Worm (Caenorhabditis elegans) whole organism, L4 larva: ENCODE measurements around the gene hpd-1.

Experiments used
- D1046.2 ChIP-seq: fragments of 200-800 bp; sonication (Bioruptor generic); IDR thresholded peaks from 2 replicates; pipeline ENCODE4 v1.3.6; 2022; ENCODE audit warnings: missing genetic modification characterization, missing compliant biosample characterization
- F37D6.2 ChIP-seq: sonication (generic microtip); optimal IDR thresholded peaks from 2 replicates; lab custom pipeline; 2016; ENCODE audit warnings: mild to moderate bottlenecking, missing genetic modification characterization, missing compliant biosample characterization
- R02D3.7 ChIP-seq: fragments of 150-350 bp; sonication (generic microtip); optimal IDR thresholded peaks from 3 replicates; lab custom pipeline; 2014; ENCODE audit warnings: missing biosample characterization, missing genetic modification characterization
- T20F7.1 ChIP-seq: fragments of 200-800 bp; sonication (Bioruptor generic); optimal IDR thresholded peaks from 2 replicates; lab custom pipeline; 2018; ENCODE audit warnings: mild to moderate bottlenecking, missing genetic modification characterization, missing compliant biosample characterization
- T26A8.4 ChIP-seq: fragments of 200-800 bp; sonication (Bioruptor generic); IDR thresholded peaks from 2 replicates; pipeline ENCODE4 v1.3.6; 2022; ENCODE audit warnings: missing genetic modification characterization, missing compliant biosample characterization
- Y105C5A.15 ChIP-seq: fragments of 200-800 bp; sonication (Bioruptor generic); IDR thresholded peaks from 2 replicates; pipeline ENCODE4 v1.3.6; 2022; ENCODE audit warnings: missing genetic modification characterization, missing compliant biosample characterization
- Y48G9A.11 ChIP-seq: fragments of 200-800 bp; sonication (Bioruptor generic); IDR thresholded peaks from 2 replicates; pipeline ENCODE4 v1.3.6; 2022; ENCODE audit warnings: missing genetic modification reagents, missing genetic modification characterization, missing compliant biosample characterization
- Y5F2A.4 ChIP-seq: fragments of 200-800 bp; sonication (Bioruptor generic); optimal IDR thresholded peaks from 2 replicates; lab custom pipeline; 2018; ENCODE audit warnings: mild to moderate bottlenecking, missing genetic modification characterization, missing compliant biosample characterization
- ZK337.2 ChIP-seq: fragments of 200-800 bp; sonication (Bioruptor generic); IDR thresholded peaks from 2 replicates; pipeline ENCODE4 v1.3.6; 2022; ENCODE audit warnings: missing genetic modification reagents, missing genetic modification characterization, missing compliant biosample characterization
- aha-1 ChIP-seq: fragments of 150-350 bp; peaks from one replicate; lab custom pipeline; 2014; ENCODE audit warnings: missing biosample characterization, missing genetic modification characterization
- aly-2 ChIP-seq: sonication (generic microtip); optimal IDR thresholded peaks from 2 replicates; lab custom pipeline; 2018; ENCODE audit warnings: missing biosample characterization, missing genetic modification characterization
- arid-1 ChIP-seq: fragments of 200-800 bp; sonication (Bioruptor generic); conservative IDR thresholded peaks from 2 replicates; pipeline ENCODE4 v1.3.6; 2022; ENCODE audit warnings: missing genetic modification reagents, missing genetic modification characterization, missing compliant biosample characterization
- ceh-28 ChIP-seq: fragments of 150-350 bp; optimal IDR thresholded peaks from 2 replicates; lab custom pipeline; 2014; ENCODE audit warnings: missing biosample characterization, missing genetic modification reagents, missing genetic modification characterization
- ceh-62 ChIP-seq: sonication (generic microtip); optimal IDR thresholded peaks from 2 replicates; lab custom pipeline; 2017; ENCODE audit warnings: missing biosample characterization, missing genetic modification characterization
- cey-2 ChIP-seq: sonication (generic microtip); optimal IDR thresholded peaks from 3 replicates; lab custom pipeline; 2017; ENCODE audit warnings: missing genetic modification characterization, mild to moderate bottlenecking, missing compliant biosample characterization, antibody characterized with exemption, borderline replicate concordance; ENCODE audit not compliant: insufficient read depth
- daf-12 ChIP-seq: fragments of 150-350 bp; optimal IDR thresholded peaks from 2 replicates; lab custom pipeline; 2014; ENCODE audit warnings: missing biosample characterization, missing genetic modification reagents, missing genetic modification characterization
- dmd-8 ChIP-seq: fragments of 200-800 bp; sonication (Bioruptor generic); IDR thresholded peaks from 2 replicates; pipeline ENCODE4 v1.3.6; 2022; ENCODE audit warnings: missing genetic modification characterization, missing compliant biosample characterization
- fkh-10 ChIP-seq: fragments of 150-350 bp; optimal IDR thresholded peaks from 2 replicates; lab custom pipeline; 2014; ENCODE audit warnings: missing biosample characterization, missing genetic modification reagents, missing genetic modification characterization
- fos-1 ChIP-seq: fragments of 150-350 bp; optimal IDR thresholded peaks from 2 replicates; lab custom pipeline; 2014; ENCODE audit warnings: missing biosample characterization, missing genetic modification characterization
- gei-8 ChIP-seq: fragments of 200-800 bp; sonication (Bioruptor generic); optimal IDR thresholded peaks from 2 replicates; lab custom pipeline; 2018; ENCODE audit warnings: mild to moderate bottlenecking, missing genetic modification characterization, missing compliant biosample characterization
- hif-1 ChIP-seq, 2 experiments: sonication (generic microtip); optimal IDR thresholded peaks; 2 replicates each; lab custom pipeline; 2016 to 2017; ENCODE audit warnings: missing compliant biosample characterization in 2 of 2, missing genetic modification characterization in 2 of 2, missing genetic modification reagents in 2 of 2, missing genotype in 2 of 2, mild to moderate bottlenecking in 1 of 2
- hmg-1.1 ChIP-seq: fragments of 200-800 bp; sonication (Bioruptor generic); IDR thresholded peaks from 2 replicates; pipeline ENCODE4 v1.3.6; 2022; ENCODE audit warnings: missing genetic modification reagents, missing genetic modification characterization, missing compliant biosample characterization
- lin-15B ChIP-seq: fragments of 150-350 bp; sonication (generic microtip); optimal IDR thresholded peaks from 3 replicates; lab custom pipeline; 2014; ENCODE audit warnings: missing biosample characterization, missing genetic modification characterization
- lin-29 ChIP-seq: fragments of 200-800 bp; sonication (Bioruptor generic); IDR thresholded peaks from 2 replicates; pipeline ENCODE4 v1.3.6; 2022; ENCODE audit warnings: missing genetic modification reagents, missing genetic modification characterization, missing compliant biosample characterization
- lin-38 ChIP-seq: fragments of 200-800 bp; sonication (Bioruptor generic); IDR thresholded peaks from 2 replicates; pipeline ENCODE4 v1.3.6; 2022; ENCODE audit warnings: missing genetic modification reagents, missing genetic modification characterization, missing compliant biosample characterization
- lsy-2 ChIP-seq, 2 experiments: fragments of 150-350 bp in 1 of 2; sonication (generic microtip) in 1 of 2; optimal IDR thresholded peaks; 2 replicates each; lab custom pipeline; 2014 to 2017; ENCODE audit warnings: missing biosample characterization in 2 of 2, missing genetic modification characterization in 2 of 2
- madf-9 ChIP-seq: fragments of 200-800 bp; sonication (Bioruptor generic); conservative IDR thresholded peaks from 2 replicates; pipeline ENCODE4 v1.3.6; 2022; ENCODE audit warnings: missing genetic modification reagents, missing genetic modification characterization, missing compliant biosample characterization
- nhr-10 ChIP-seq: fragments of 150-350 bp; optimal IDR thresholded peaks from 2 replicates; lab custom pipeline; 2014; ENCODE audit warnings: missing biosample characterization, missing genetic modification characterization
- nhr-111 ChIP-seq: fragments of 200-800 bp; sonication (Bioruptor generic); optimal IDR thresholded peaks from 2 replicates; lab custom pipeline; 2018; ENCODE audit warnings: mild to moderate bottlenecking, missing genetic modification characterization, missing compliant biosample characterization
- nhr-237 ChIP-seq: sonication (generic microtip); optimal IDR thresholded peaks from 2 replicates; lab custom pipeline; 2017; ENCODE audit warnings: missing biosample characterization, missing genetic modification characterization
- nhr-28 ChIP-seq: fragments of 150-350 bp; optimal IDR thresholded peaks from 2 replicates; lab custom pipeline; 2014; ENCODE audit warnings: missing biosample characterization, missing genetic modification characterization
- nhr-42 ChIP-seq: fragments of 200-800 bp; sonication (Bioruptor generic); IDR thresholded peaks from 2 replicates; pipeline ENCODE4 v1.3.6; 2022; ENCODE audit warnings: missing genetic modification characterization, missing compliant biosample characterization
- nhr-48 ChIP-seq: sonication (generic microtip); optimal IDR thresholded peaks from 2 replicates; lab custom pipeline; 2016; ENCODE audit warnings: mild to moderate bottlenecking, missing genetic modification characterization, missing compliant biosample characterization
- pqm-1 ChIP-seq: sonication (generic microtip); optimal IDR thresholded peaks from 2 replicates; lab custom pipeline; 2017; ENCODE audit warnings: missing biosample characterization, missing genetic modification characterization
- sdz-12 ChIP-seq: fragments of 200-800 bp; sonication (Bioruptor generic); optimal IDR thresholded peaks from 2 replicates; lab custom pipeline; 2018; ENCODE audit warnings: mild to moderate bottlenecking, missing genetic modification characterization, missing compliant biosample characterization
- set-16 ChIP-seq: fragments of 200-800 bp; sonication (Bioruptor generic); IDR thresholded peaks from 2 replicates; pipeline ENCODE4 v1.3.6; 2022; ENCODE audit warnings: missing genetic modification reagents, missing genetic modification characterization, missing compliant biosample characterization
- tag-97 ChIP-seq: fragments of 200-800 bp; sonication (Bioruptor generic); IDR thresholded peaks from 2 replicates; pipeline ENCODE4 v1.3.6; 2022; ENCODE audit warnings: missing genetic modification characterization, missing compliant biosample characterization
- tra-1 ChIP-seq: fragments of 200-800 bp; sonication (Bioruptor generic); IDR thresholded peaks from 2 replicates; pipeline ENCODE4 v1.3.6; 2022; ENCODE audit warnings: missing genetic modification reagents, missing genetic modification characterization, missing compliant biosample characterization
- unc-39 ChIP-seq: sonication (generic microtip); optimal IDR thresholded peaks from 2 replicates; lab custom pipeline; 2017; ENCODE audit warnings: missing biosample characterization, missing genetic modification characterization
- unc-62 ChIP-seq, 3 experiments: fragments of 150-350 bp in 1 of 3; sonication (generic microtip); optimal IDR thresholded peaks in 2 of 3; peaks in 1 of 3; 1 replicate in 1 of 3; 2 replicates in 2 of 3; lab custom pipeline; 2014 to 2017; ENCODE audit warnings: missing biosample characterization in 3 of 3, missing genetic modification characterization in 3 of 3, missing genetic modification reagents in 3 of 3, missing genotype in 1 of 3
- zip-11 ChIP-seq: fragments of 200-800 bp; sonication (Bioruptor generic); IDR thresholded peaks from 2 replicates; pipeline ENCODE4 v1.3.6; 2022; ENCODE audit warnings: missing genetic modification characterization, missing compliant biosample characterization

The hpd-1 gene

ce11 chrIII:10552929-10553328, 17.6 kb downstream of the hpd-1 start, which contains the start of gene T21C12.8:
Gene T21C12.8 (minus strand): TSS chrIII:10553029.
- TF ChIP-seq T20F7.1 (GFP tag; lab: Kevin White, UChicago) (no peak), Y48G9A.11 (GFP tag; lab: Robert Waterston, UW) (no peak), lsy-2 (tag; optimal IDR thresholded peaks at IDR 0.05; lab: Kevin White, UChicago) (no peak), F37D6.2 (no peak), nhr-48 (no peak), gei-8 (GFP tag; lab: Kevin White, UChicago) (no peak), fos-1 (tag; lab: Kevin White, UChicago) (no peak), lin-29 (no peak), D1046.2 (no peak), nhr-42 (GFP tag; lab: Robert Waterston, UW) (no peak)

- TF ChIP-seq ceh-62 (tag; lab: Kevin White, UChicago): no peak
- TF ChIP-seq aha-1 (tag; lab: Kevin White, UChicago): peak; percentile 4
- peak in 1 of 2 experiments; percentile 35 for TF ChIP-seq unc-62 (GFP tag; optimal IDR thresholded peaks at IDR 0.05 in 1 of 2; lab: Kevin White, UChicago)
- TF ChIP-seq unc-62 (tag; optimal IDR thresholded peaks at IDR 0.05; lab: Kevin White, UChicago): no peak
- no peak for TF ChIP-seq unc-39 (tag; lab: Kevin White, UChicago)
- TF ChIP-seq, all 104 proteins: peak for 2
Measured at ce11 chrIII:10557910-10558309, 22.6 kb downstream of the hpd-1 start, which contains the start of gene T21C12.4. Gene T21C12.4 (minus strand): TSS chrIII:10558010.

ce11 chrIII:10560296-10560695, 25.0 kb downstream of the hpd-1 start, which contains the start of gene rab-30:
Gene rab-30 (plus strand): TSS chrIII:10560596.
- TF ChIP-seq aha-1 (tag; lab: Kevin White, UChicago) (peak; percentile 43), tag-97 (GFP tag; lab: Robert Waterston, UW) (no peak)

- TF ChIP-seq daf-12 (tag; lab: Kevin White, UChicago): no peak
- no peak for TF ChIP-seq ZK337.2
- no peak for TF ChIP-seq tra-1 (GFP tag; lab: Robert Waterston, UW)
- no peak for TF ChIP-seq madf-9 (GFP tag; lab: Robert Waterston, UW)
- TF ChIP-seq T26A8.4: no peak
- TF ChIP-seq nhr-111 (GFP tag; lab: Kevin White, UChicago): no peak
- no peak for TF ChIP-seq nhr-42 (GFP tag; lab: Robert Waterston, UW)
- no peak for TF ChIP-seq cey-2 (tag; lab: Kevin White, UChicago)
- TF ChIP-seq pqm-1: no peak
- TF ChIP-seq hif-1 (tag; optimal IDR thresholded peaks at IDR 0.05; lab: Kevin White, UChicago): no peak
- no peak for TF ChIP-seq sdz-12 (GFP tag; lab: Kevin White, UChicago)
Measured at ce11 chrIII:10561904-10562303, 26.6 kb downstream of the hpd-1 start, which contains the start of gene Y45F3A.1. Gene Y45F3A.1 (minus strand): TSS chrIII:10561915.

ce11 chrIII:10562542-10562941, 27.2 kb downstream of the hpd-1 start:
- TF ChIP-seq ceh-28 (peak; percentile 23), zip-11 (GFP tag; lab: Robert Waterston, UW) (no peak)

ce11 chrIII:10565926-10566325, 30.6 kb downstream of the hpd-1 start, which contains the start of gene acdh-11:
Gene acdh-11 (plus strand): TSS chrIII:10566258.
- TF ChIP-seq nhr-237 (tag; lab: Kevin White, UChicago) (no peak), nhr-28 (tag; lab: Kevin White, UChicago) (peak; percentile 98), zip-11 (GFP tag; lab: Robert Waterston, UW) (no peak), unc-39 (tag; lab: Kevin White, UChicago) (no peak), aha-1 (tag; lab: Kevin White, UChicago) (no peak), T20F7.1 (GFP tag; lab: Kevin White, UChicago) (no peak), Y105C5A.15 (no peak), cey-2 (tag; lab: Kevin White, UChicago) (no peak), set-16 (GFP tag; lab: Robert Waterston, UW) (no peak), fos-1 (tag; lab: Kevin White, UChicago) (no peak), lin-15B (tag; lab: Kevin White, UChicago) (no peak), aly-2 (tag; lab: Kevin White, UChicago) (no peak), Y5F2A.4 (GFP tag; lab: Kevin White, UChicago) (no peak), madf-9 (GFP tag; lab: Robert Waterston, UW) (no peak), dmd-8 (GFP tag; lab: Robert Waterston, UW) (no peak), hmg-1.1 (no peak), lsy-2 (tag; optimal IDR thresholded peaks at IDR 0.05; lab: Kevin White, UChicago) (peak in 1 of 2 experiments; percentile 51), arid-1 (no peak), sdz-12 (GFP tag; lab: Kevin White, UChicago) (no peak), lin-38 (GFP tag; lab: Robert Waterston, UW) (no peak), F37D6.2 (no peak), fkh-10 (no peak), nhr-10 (tag; lab: Kevin White, UChicago) (no peak), R02D3.7 (no peak)
